Worm (Caenorhabditis elegans) whole organism, dauer: ENCODE data around the gene nipi-4.

Experiments
- unc-62 ChIP-seq: sonication (generic microtip); optimal IDR thresholded peaks from 2 replicates; lab custom pipeline; 2017; ENCODE audit warnings: missing biosample characterization, missing genetic modification reagents, missing genetic modification characterization

Gene nipi-4

DNA sequence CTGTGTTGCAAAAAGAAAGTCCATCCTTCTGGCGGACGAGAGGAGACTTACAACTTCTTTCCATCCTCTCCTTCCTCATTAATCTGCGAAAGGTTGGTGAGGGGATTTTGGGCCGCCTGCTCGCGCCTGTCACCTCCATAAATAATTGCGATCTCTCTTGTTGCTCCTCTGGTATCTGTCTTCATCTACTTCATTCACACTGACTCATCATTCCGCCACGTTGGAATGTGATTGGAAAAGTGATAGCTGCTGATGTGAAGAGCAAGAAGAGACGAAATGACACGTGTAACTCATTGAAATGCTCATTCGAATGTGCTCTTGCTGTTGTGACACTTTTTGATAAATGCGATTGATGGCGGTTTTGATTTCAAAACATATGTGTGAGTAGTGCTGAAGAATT is 48.0 kb downstream of the nipi-4 start:
- no peak for TF ChIP-seq unc-62 (GFP tag; lab: Kevin White, UChicago)

DNA sequence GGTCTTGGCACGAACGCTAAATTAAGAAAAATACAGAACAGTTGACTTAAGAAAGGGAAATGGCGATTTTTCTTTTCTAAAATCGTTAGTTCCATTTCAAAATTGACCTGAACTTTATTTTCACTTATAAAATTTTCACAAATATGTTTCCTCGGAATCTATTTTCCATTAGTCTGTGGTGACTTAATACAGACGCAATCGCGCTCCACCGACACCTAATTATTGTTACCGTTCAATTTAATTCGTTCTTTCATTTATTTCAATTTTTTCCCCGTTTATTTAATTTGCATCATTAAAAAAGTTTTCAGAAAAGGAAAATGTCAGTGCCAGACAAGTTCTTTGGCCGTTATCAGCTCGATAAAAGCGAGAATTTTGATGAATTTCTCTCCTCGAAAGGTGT is 50.3 kb downstream of the nipi-4 start, which contains the start of gene lbp-4:
lbp-4 (plus strand) TSS at position 309 of the 400 bp plus-strand sequence.
- TF ChIP-seq unc-62 (GFP tag; lab: Kevin White, UChicago): no peak

ce11 chrV:7819585-7819984 is 51.0 kb downstream of the nipi-4 start:
- no peak for TF ChIP-seq unc-62 (GFP tag; lab: Kevin White, UChicago)
